Fruit fly (Drosophila melanogaster) whole organism, prepupa: ENCODE results near the gene CG11694.

Source experiments
- Blimp-1 ChIP-seq: fragments of 200-800 bp; sonication (Bioruptor generic); optimal IDR thresholded peaks from 3 replicates; lab custom pipeline; 2017; ENCODE audit warnings: missing biosample characterization, missing genetic modification characterization, mild to moderate bottlenecking, moderate library complexity, missing genetic modification reagents
- CG10631 ChIP-seq: fragments of 200-800 bp; sonication (Bioruptor generic); optimal IDR thresholded peaks from 2 replicates; lab custom pipeline; 2016; ENCODE audit warnings: missing biosample characterization, missing genetic modification characterization
- CG11902 ChIP-seq: fragments of 200-800 bp; sonication (Bioruptor generic); optimal IDR thresholded peaks from 3 replicates; lab custom pipeline; 2016; ENCODE audit warnings: missing biosample characterization, missing genetic modification characterization
- CG15336 ChIP-seq: fragments of 200-800 bp; sonication (Bioruptor generic); IDR thresholded peaks from 2 replicates; pipeline ENCODE4 v1.3.6; 2022; ENCODE audit warnings: missing biosample characterization, missing genetic modification characterization
- CG1621 ChIP-seq: fragments of 200-800 bp; sonication (Bioruptor generic); optimal IDR thresholded peaks from 3 replicates; lab custom pipeline; 2018; ENCODE audit warnings: missing biosample characterization, mild to moderate bottlenecking, missing genetic modification characterization
- CG16779 ChIP-seq: fragments of 200-800 bp; sonication (Bioruptor generic); optimal IDR thresholded peaks from 3 replicates; lab custom pipeline; 2017; ENCODE audit warnings: missing biosample characterization, mild to moderate bottlenecking, missing genetic modification characterization
- CG3032 ChIP-seq: fragments of 200-800 bp; optimal IDR thresholded peaks from 2 replicates; lab custom pipeline; 2019; ENCODE audit warnings: missing biosample characterization, mild to moderate bottlenecking, missing genetic modification characterization, moderate library complexity
- CG31627 ChIP-seq: fragments of 200-800 bp; sonication (Bioruptor generic); optimal IDR thresholded peaks from 3 replicates; lab custom pipeline; 2016; ENCODE audit warnings: missing biosample characterization, missing genetic modification characterization
- CG6163 ChIP-seq: fragments of 200-800 bp; sonication (Bioruptor generic); IDR thresholded peaks from 3 replicates; pipeline ENCODE4 v1.3.6; 2022; ENCODE audit warnings: missing biosample characterization, missing genetic modification characterization
- CG6792 ChIP-seq: fragments of 200-800 bp; sonication (Bioruptor generic); optimal IDR thresholded peaks from 3 replicates; lab custom pipeline; 2016; ENCODE audit warnings: missing biosample characterization, missing genetic modification characterization
- CG6854 ChIP-seq: fragments of 200-800 bp; sonication (Bioruptor generic); optimal IDR thresholded peaks from 2 replicates; lab custom pipeline; 2017; ENCODE audit warnings: missing biosample characterization, mild to moderate bottlenecking, missing genetic modification characterization
- CG8119 ChIP-seq: fragments of 200-800 bp; sonication (Bioruptor generic); IDR thresholded peaks from 3 replicates; pipeline ENCODE4 v1.3.6; 2022; ENCODE audit warnings: missing biosample characterization, missing genetic modification characterization
- CG8632 ChIP-seq: fragments of 200-800 bp; sonication (Bioruptor generic); optimal IDR thresholded peaks from 3 replicates; lab custom pipeline; 2016; ENCODE audit warnings: missing biosample characterization, missing genetic modification characterization
- CG9139 ChIP-seq: fragments of 200-800 bp; sonication (Bioruptor generic); optimal IDR thresholded peaks from 3 replicates; lab custom pipeline; 2017; ENCODE audit warnings: missing biosample characterization, mild to moderate bottlenecking, missing genetic modification characterization
- Eip78C ChIP-seq: fragments of 200-800 bp; sonication (Bioruptor generic); peaks from one replicate; lab custom pipeline; 2016; ENCODE audit warnings: missing biosample characterization, missing genetic modification characterization
- Ets96B ChIP-seq: fragments of 200-800 bp; optimal IDR thresholded peaks from 2 replicates; lab custom pipeline; 2019; ENCODE audit warnings: missing biosample characterization, mild to moderate bottlenecking, missing genetic modification characterization, moderate library complexity
- Gug ChIP-seq: fragments of 200-800 bp; sonication (Bioruptor generic); IDR thresholded peaks from 2 replicates; pipeline ENCODE4 v1.3.6; 2022; ENCODE audit warnings: missing biosample characterization, missing genetic modification characterization
- Hr38 ChIP-seq: sonication (Bioruptor generic); optimal IDR thresholded peaks from 2 replicates; lab custom pipeline; 2016; ENCODE audit warnings: missing biosample characterization, missing genetic modification characterization
- Hr4 ChIP-seq: fragments of 200-800 bp; sonication (Bioruptor generic); optimal IDR thresholded peaks from 3 replicates; lab custom pipeline; 2016; ENCODE audit warnings: missing biosample characterization, missing genetic modification characterization
- Met ChIP-seq: fragments of 200-800 bp; sonication (Bioruptor generic); optimal IDR thresholded peaks from 3 replicates; lab custom pipeline; 2016; ENCODE audit warnings: missing biosample characterization, missing genetic modification characterization
- OdsH ChIP-seq: fragments of 200-800 bp; sonication (Bioruptor generic); optimal IDR thresholded peaks from 3 replicates; lab custom pipeline; 2016; ENCODE audit warnings: missing biosample characterization, missing genetic modification characterization
- Sox102F ChIP-seq: fragments of 200-800 bp; sonication (Bioruptor generic); optimal IDR thresholded peaks from 2 replicates; lab custom pipeline; 2016; ENCODE audit warnings: missing biosample characterization, mild to moderate bottlenecking, missing genetic modification characterization
- Sox15 ChIP-seq: fragments of 200-800 bp; sonication (Bioruptor generic); optimal IDR thresholded peaks from 3 replicates; lab custom pipeline; 2016; ENCODE audit warnings: missing biosample characterization, missing genetic modification characterization
- achi ChIP-seq: fragments of 200-800 bp; sonication (Bioruptor generic); optimal IDR thresholded peaks from 3 replicates; lab custom pipeline; 2016; ENCODE audit warnings: missing biosample characterization, missing genetic modification characterization
- acj6 ChIP-seq: fragments of 200-800 bp; sonication (Bioruptor generic); optimal IDR thresholded peaks from 3 replicates; lab custom pipeline; 2016; ENCODE audit warnings: missing biosample characterization, missing genetic modification characterization
- cyc ChIP-seq: fragments of 200-800 bp; sonication (Bioruptor generic); optimal IDR thresholded peaks from 3 replicates; lab custom pipeline; 2016; ENCODE audit warnings: missing biosample characterization, missing genetic modification characterization
- dsx ChIP-seq: fragments of 200-800 bp; optimal IDR thresholded peaks from 3 replicates; lab custom pipeline; 2019; ENCODE audit warnings: missing biosample characterization, mild to moderate bottlenecking, missing genetic modification characterization, moderate library complexity; ENCODE audit not compliant: poor library complexity, severe bottlenecking
- eg ChIP-seq: fragments of 200-800 bp; sonication (Bioruptor generic); IDR thresholded peaks from 3 replicates; pipeline ENCODE4 v1.3.6; 2022; ENCODE audit warnings: missing biosample characterization, missing genetic modification characterization
- esn ChIP-seq: fragments of 200-800 bp; sonication (Bioruptor generic); optimal IDR thresholded peaks from 2 replicates; lab custom pipeline; 2016; ENCODE audit warnings: missing biosample characterization, mild to moderate bottlenecking, missing genetic modification characterization, moderate library complexity
- fd59A ChIP-seq: fragments of 200-800 bp; sonication (Bioruptor generic); optimal IDR thresholded peaks from 2 replicates; lab custom pipeline; 2017; ENCODE audit warnings: missing biosample characterization, mild to moderate bottlenecking, missing genetic modification characterization, missing genetic modification reagents
- fkh ChIP-seq: fragments of 200-800 bp; sonication (Bioruptor generic); optimal IDR thresholded peaks from 3 replicates; lab custom pipeline; 2017; ENCODE audit warnings: missing biosample characterization, mild to moderate bottlenecking, missing genetic modification characterization, moderate library complexity
- lz ChIP-seq: fragments of 200-800 bp; sonication (Bioruptor generic); optimal IDR thresholded peaks from 3 replicates; lab custom pipeline; 2016; ENCODE audit warnings: missing biosample characterization, missing genetic modification characterization
- net ChIP-seq: fragments of 200-800 bp; sonication (Bioruptor generic); optimal IDR thresholded peaks from 3 replicates; lab custom pipeline; 2016; ENCODE audit warnings: missing biosample characterization, missing genetic modification characterization
- pdm3 ChIP-seq: fragments of 200-800 bp; sonication (Bioruptor generic); optimal IDR thresholded peaks from 3 replicates; lab custom pipeline; 2016; ENCODE audit warnings: missing biosample characterization, missing genetic modification characterization
- svp ChIP-seq: fragments of 200-800 bp; sonication (Bioruptor generic); peaks from one replicate; lab custom pipeline; 2016; ENCODE audit warnings: missing biosample characterization, missing genetic modification characterization
- topi ChIP-seq: fragments of 200-800 bp; sonication (Bioruptor generic); optimal IDR thresholded peaks from 3 replicates; lab custom pipeline; 2016; ENCODE audit warnings: missing biosample characterization, missing genetic modification characterization

CG11694 gene

DNA sequence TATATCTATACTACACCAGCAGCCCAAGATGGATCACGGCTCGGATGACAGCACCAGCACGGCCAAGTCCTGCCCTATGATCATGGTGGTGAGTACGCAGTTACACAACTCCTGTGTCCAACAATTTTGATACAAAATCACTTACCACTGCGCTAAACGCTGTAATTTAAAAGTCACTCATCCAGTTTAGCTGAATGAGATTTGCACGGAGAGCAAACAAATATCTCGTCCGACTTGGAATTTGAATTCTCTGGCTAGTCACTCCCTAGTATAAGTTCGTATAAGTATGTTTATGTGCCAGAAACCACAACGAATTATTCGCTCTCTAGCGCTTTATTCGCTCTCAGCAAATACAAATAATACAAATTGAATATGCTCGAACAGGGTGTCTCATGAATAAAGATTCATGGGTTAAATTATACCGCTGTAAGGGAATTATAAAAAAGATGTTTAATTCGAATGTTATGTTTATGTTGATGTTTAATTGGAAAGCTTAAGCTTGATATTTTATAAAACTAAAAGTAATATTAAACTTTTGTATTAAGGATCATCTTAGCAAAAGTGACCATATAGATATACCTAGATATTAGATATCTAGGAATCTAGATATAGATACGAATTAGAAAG lies 5.9 kb upstream of the CG11694 start:
- peak; percentile 54; the same call in 2 of the 3 replicates for TF ChIP-seq CG6163 (GFP tag; lab: Robert Waterston, UW)
- TF ChIP-seq pdm3: no peak
- no peak for TF ChIP-seq CG16779 (tag; lab: Kevin White, UChicago)
- peak; percentile 20 for TF ChIP-seq net (GFP tag; lab: Kevin White, UChicago)
- peak; percentile 47 for TF ChIP-seq fkh (GFP tag; lab: Kevin White, UChicago)
- peak; percentile 66; the same call in 2 of the 3 replicates for TF ChIP-seq CG8119 (GFP tag; lab: Robert Waterston, UW)
- no peak for TF ChIP-seq Ets96B (tag; lab: Kevin White, UChicago)
- TF ChIP-seq Hr4 (GFP tag; lab: Kevin White, UChicago): peak; percentile 51
- peak; percentile 71 for TF ChIP-seq eg (GFP tag; lab: Robert Waterston, UW)
- no peak for TF ChIP-seq CG3032
- TF ChIP-seq CG31627 (GFP tag; lab: Kevin White, UChicago): no peak
- TF ChIP-seq CG6792 (GFP tag; lab: Kevin White, UChicago): no peak
- TF ChIP-seq CG15336: peak; percentile 76

DNA sequence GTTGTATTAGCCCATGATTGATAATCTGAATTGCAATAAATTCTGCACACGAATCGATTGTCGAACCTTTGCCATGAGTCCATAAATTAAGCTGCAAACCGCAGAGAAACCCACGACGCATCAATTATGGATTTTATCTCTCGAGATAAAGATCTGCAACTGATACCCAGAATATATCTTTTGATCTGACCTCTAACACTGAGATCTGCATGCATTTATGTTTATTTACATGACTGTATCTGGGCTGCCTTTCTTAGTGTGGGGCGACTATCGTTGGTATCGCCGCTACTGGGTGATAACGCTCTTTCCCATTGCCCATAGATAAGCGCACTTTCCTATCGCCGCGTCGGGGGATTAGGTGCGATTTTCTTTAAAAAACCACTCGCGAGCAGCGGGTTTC lies 5.3 kb upstream of the CG11694 start, which contains the start of gene Ctr1B:
Ctr1B (plus strand) TSS at position 398 of the 400 bp plus-strand sequence.
- no peak for TF ChIP-seq CG8632 (GFP tag; lab: Kevin White, UChicago)
- no peak for TF ChIP-seq Hr38 (GFP tag; lab: Kevin White, UChicago)
- TF ChIP-seq eg (GFP tag; lab: Robert Waterston, UW): 0 out of 3 replicates have a peak, but pooled peaks have one; percentile 39
- peak; percentile 53 for TF ChIP-seq Eip78C (GFP tag; lab: Kevin White, UChicago)

DNA sequence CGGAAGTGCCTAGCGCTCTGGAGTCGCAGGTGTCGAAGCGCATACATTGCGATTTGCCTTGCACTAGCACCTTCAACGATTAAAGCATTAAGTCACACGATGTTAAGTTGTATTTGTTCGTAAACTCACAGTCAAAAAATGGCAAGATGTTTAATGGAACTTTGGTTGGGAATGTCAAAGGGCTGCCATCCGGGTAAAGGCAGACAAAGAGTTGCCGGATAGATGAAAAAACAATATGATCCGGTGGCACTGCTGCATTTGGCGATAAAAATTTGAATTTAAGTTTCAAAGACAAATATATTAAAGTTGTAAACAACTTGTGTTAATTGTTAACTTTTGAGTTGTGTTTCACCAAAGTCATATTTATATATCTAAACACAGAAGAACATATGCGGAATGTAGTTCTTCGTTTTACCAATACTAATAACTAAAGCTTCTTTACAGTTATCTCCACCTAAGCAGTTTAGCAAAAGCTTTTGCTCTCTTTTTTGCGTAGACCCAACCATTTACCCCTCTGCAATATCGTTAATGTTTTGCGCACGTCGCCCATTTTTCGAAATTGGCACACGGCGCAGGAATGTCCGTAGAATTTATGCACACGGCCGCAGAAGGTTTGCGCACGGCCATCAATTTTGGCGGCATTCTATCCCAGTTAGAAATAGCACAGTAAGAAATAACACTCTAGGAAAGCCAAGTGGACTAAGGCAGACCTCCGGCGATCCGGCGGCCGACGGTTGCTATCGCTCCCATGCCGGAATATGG lies 4.6 kb upstream of the CG11694 start, which contains the start of gene Coq2:
Coq2 (minus strand) TSS at position 200 of the 762 bp plus-strand sequence.
- no peak for TF ChIP-seq Blimp-1 (GFP tag; lab: Kevin White, UChicago)
- peak; percentile 11 for TF ChIP-seq esn
- peak; percentile 30; the same call in 1 of the 3 replicates for TF ChIP-seq CG6163 (GFP tag; lab: Robert Waterston, UW)
- no peak for TF ChIP-seq CG10631 (GFP tag; lab: Kevin White, UChicago)
- TF ChIP-seq, all 60 proteins: peak for 2

DNA sequence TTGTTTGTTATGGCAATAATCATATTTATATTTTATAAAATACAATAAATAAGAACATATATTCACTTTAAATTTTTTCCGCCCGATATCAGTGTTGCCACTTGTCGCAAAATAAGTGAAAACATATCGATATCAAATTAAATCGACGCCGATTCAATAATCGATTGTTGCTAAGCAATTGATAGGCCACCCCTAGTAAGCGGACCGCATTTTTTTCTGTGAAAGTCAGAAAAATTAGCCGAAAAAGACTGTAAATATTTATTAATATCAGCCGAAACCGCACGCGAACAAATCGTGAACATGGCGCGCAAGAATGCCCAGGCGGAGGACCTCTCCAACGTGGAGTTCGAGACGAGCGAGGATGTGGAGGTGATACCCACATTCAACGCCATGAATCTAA lies 1.1 kb upstream of the CG11694 start, which contains the start of gene CG7483:
CG7483 (plus strand) TSS at position 171 of the 400 bp plus-strand sequence.
- TF ChIP-seq Eip78C (GFP tag; lab: Kevin White, UChicago): peak; percentile 52
- TF ChIP-seq CG9139 (GFP tag; lab: Kevin White, UChicago): no peak
- no peak for TF ChIP-seq cyc (GFP tag; lab: Kevin White, UChicago)
- no peak for TF ChIP-seq net (GFP tag; lab: Kevin White, UChicago)

DNA sequence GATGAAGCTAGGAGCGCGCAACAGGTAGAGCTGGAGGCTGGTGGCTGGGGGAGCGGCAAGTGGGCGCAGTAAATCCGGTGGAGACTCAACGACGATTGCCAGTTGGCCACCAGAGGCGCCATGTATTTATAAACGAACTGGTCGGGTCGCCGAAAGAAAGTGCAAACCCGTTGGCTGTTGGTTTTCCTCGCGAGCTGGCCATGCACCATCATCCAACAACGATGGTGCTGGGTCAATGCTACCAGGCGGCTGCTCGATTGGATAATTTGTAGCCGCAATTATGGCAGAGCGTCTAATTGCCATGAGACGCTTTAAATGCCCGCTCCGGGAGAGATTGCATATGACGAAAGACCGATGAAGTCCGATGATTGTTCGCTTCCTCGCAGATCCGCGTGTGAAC lies 1.3 kb downstream of the CG11694 start, which contains the start of gene CG11693:
CG11693 (minus strand) TSS at position 101 of the 400 bp plus-strand sequence.
- TF ChIP-seq Gug (GFP tag; lab: Robert Waterston, UW) (no peak), CG11902 (GFP tag; lab: Kevin White, UChicago) (no peak), Sox15 (GFP tag; lab: Kevin White, UChicago) (no peak), Sox102F (no peak), CG6792 (GFP tag; lab: Kevin White, UChicago) (no peak), fd59A (GFP tag; lab: Kevin White, UChicago) (no peak), achi (GFP tag; lab: Kevin White, UChicago) (no peak)

DNA sequence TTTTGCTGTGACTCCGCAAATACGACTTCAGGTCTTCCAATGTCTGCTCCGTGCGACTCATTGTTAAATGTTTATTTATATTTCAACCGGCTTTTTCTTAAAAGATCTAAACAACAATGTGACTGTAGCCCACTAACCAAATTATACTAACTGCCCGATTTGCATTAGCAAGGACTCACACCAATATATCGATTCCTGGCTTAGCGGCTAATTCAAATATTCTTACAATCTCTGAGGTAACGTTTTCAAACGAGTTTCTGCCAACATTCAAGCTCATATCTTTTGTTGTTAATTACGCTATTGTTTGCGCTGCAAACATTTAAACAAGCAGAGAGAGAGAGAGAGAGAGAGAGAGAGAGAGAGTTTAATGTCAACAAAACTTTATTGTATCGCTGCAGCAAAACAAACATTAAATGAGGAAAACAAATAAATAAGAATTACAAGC lies 3.4 kb downstream of the CG11694 start, which contains the start of gene tex:
tex (minus strand) TSS at position 131 of the 445 bp plus-strand sequence.
- TF ChIP-seq CG1621 (tag; lab: Kevin White, UChicago) (no peak), Hr38 (GFP tag; lab: Kevin White, UChicago) (no peak), acj6 (GFP tag; lab: Kevin White, UChicago) (no peak), dsx (GFP tag; lab: Kevin White, UChicago) (no peak), Eip78C (GFP tag; lab: Kevin White, UChicago) (peak; percentile 34), CG15336 (no peak), Hr4 (GFP tag; lab: Kevin White, UChicago) (no peak), CG10631 (GFP tag; lab: Kevin White, UChicago) (no peak), topi (GFP tag; lab: Kevin White, UChicago) (no peak), CG6854 (GFP tag; lab: Kevin White, UChicago) (no peak), Met (GFP tag; lab: Kevin White, UChicago) (no peak), lz (GFP tag; lab: Kevin White, UChicago) (no peak), fkh (GFP tag; lab: Kevin White, UChicago) (peak; percentile 72), svp (GFP tag; lab: Kevin White, UChicago) (no peak), Sox15 (GFP tag; lab: Kevin White, UChicago) (no peak), OdsH (GFP tag; lab: Kevin White, UChicago) (no peak)
- TF ChIP-seq, all 60 proteins: peak for 2
